Worm (Caenorhabditis elegans) whole organism, early embryonic: ENCODE measurements around the gene aps-2.

Source experiments
- F13C5.2 ChIP-seq: sonication (generic microtip); optimal IDR thresholded peaks from 2 replicates; lab custom pipeline; 2017; ENCODE audit warnings: mild to moderate bottlenecking, missing genetic modification characterization, inconsistent platforms, missing compliant biosample characterization
- ama-1 ChIP-seq: fragments of 150-350 bp; optimal IDR thresholded peaks from 2 replicates; lab custom pipeline; 2014
- ceh-13 ChIP-seq: fragments of 200-800 bp; sonication (Bioruptor generic); optimal IDR thresholded peaks from 2 replicates; lab custom pipeline; 2018; ENCODE audit warnings: mild to moderate bottlenecking, missing genetic modification characterization, missing compliant biosample characterization
- ceh-36 ChIP-seq: sonication (generic microtip); optimal IDR thresholded peaks from 2 replicates; lab custom pipeline; 2016; ENCODE audit warnings: missing genetic modification characterization, inconsistent platforms, missing compliant biosample characterization
- flt-1 ChIP-seq: fragments of 200-800 bp; sonication (Bioruptor generic); IDR thresholded peaks from 2 replicates; pipeline ENCODE4 v1.3.6; 2022; ENCODE audit warnings: missing genetic modification characterization, missing compliant biosample characterization
- hmbx-1 ChIP-seq: sonication (generic microtip); optimal IDR thresholded peaks from 2 replicates; lab custom pipeline; 2016; ENCODE audit warnings: mild to moderate bottlenecking, missing genetic modification characterization, missing compliant biosample characterization
- pes-1 ChIP-seq: fragments of 200-800 bp; sonication (Bioruptor generic); IDR thresholded peaks from 2 replicates; pipeline ENCODE4 v1.3.6; 2022; ENCODE audit warnings: missing genetic modification reagents, missing genetic modification characterization, missing compliant biosample characterization
- scrt-1 ChIP-seq: fragments of 200-800 bp; sonication (Bioruptor generic); IDR thresholded peaks from 2 replicates; pipeline ENCODE4 v1.3.6; 2022; ENCODE audit warnings: missing genetic modification characterization, missing compliant biosample characterization
- sea-1 ChIP-seq: fragments of 200-800 bp; sonication (Bioruptor generic); conservative IDR thresholded peaks from 2 replicates; pipeline ENCODE4 v1.3.6; 2022; ENCODE audit warnings: missing genetic modification characterization, missing compliant biosample characterization
- tbx-11 ChIP-seq: fragments of 200-800 bp; sonication (Bioruptor generic); IDR thresholded peaks from 2 replicates; pipeline ENCODE4 v1.3.6; 2022; ENCODE audit warnings: missing genetic modification characterization, missing compliant biosample characterization
- tbx-37 ChIP-seq: fragments of 200-800 bp; sonication (Bioruptor generic); conservative IDR thresholded peaks from 2 replicates; pipeline ENCODE4 v1.3.6; 2022; ENCODE audit warnings: missing genetic modification reagents, missing genetic modification characterization, missing compliant biosample characterization
- tra-4 ChIP-seq: sonication (generic microtip); optimal IDR thresholded peaks from 2 replicates; lab custom pipeline; 2017; ENCODE audit warnings: missing genetic modification characterization, missing compliant biosample characterization

DNA sequence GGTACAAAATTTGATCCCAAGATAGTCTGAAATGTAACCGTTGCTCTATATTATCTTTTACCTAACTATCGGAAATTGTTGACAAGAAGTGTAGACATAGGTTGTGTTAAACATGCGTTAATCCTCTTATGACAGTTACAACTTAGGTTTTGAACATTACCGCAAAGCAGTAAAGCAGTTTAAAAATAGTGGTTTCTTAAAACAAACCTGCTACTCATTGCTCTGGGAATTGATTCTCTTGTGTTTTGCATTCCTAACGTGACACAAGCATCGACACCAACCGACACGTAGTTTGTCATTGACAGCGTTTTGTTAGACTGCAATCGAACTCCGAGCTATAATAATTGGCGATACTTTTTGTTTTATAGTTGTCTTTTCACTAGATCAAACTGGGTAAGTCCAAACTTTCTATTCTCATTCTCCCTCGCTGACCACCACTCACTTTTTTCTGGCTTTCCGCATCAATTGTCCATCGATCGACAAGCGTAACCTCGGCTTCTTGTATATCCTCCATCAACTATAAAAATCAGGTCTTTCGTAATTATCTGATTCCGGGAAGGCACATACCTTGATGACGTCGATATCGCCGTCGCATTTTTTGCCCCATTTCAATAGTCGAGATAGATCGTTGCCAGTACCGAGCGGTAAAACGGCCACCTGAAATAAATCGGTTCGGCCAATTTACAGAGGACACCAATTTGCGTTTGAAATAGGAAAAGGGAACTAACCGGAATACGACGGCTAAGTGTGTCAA lies 37.9 kb downstream of the aps-2 start:
- TF ChIP-seq pes-1, result no peak
- no peak for TF ChIP-seq ama-1 (lab: Kevin White, UChicago)
- no peak for TF ChIP-seq sea-1 (GFP tag; lab: Robert Waterston, UW)
- no peak for TF ChIP-seq tra-4 (tag; lab: Kevin White, UChicago)
- no peak for TF ChIP-seq ceh-36 (tag; lab: Kevin White, UChicago)
- no peak for TF ChIP-seq scrt-1 (GFP tag; lab: Robert Waterston, UW)
- no peak for TF ChIP-seq hmbx-1
- TF ChIP-seq flt-1 (GFP tag; lab: Robert Waterston, UW), result no peak
- no peak for TF ChIP-seq ceh-13
- no peak for TF ChIP-seq tbx-11 (GFP tag; lab: Robert Waterston, UW)
- TF ChIP-seq tbx-37 (GFP tag; lab: Robert Waterston, UW), result no peak
- TF ChIP-seq F13C5.2 (tag; lab: Kevin White, UChicago), result no peak
